Worm (Caenorhabditis elegans) whole organism, young adult: Measurements from ENCODE around the gene npr-28.
"Not testable (repeated sequence)": the region's sequence is repeated elsewhere in the genome, so short reads cannot be mapped to it uniquely, and the experiment has no call there.

Experiments
- B0019.2 ChIP-seq: fragments of 200-800 bp; sonication (Bioruptor generic); conservative IDR thresholded peaks from 2 replicates; pipeline ENCODE4 v1.3.6; 2022; ENCODE audit warnings: missing genetic modification reagents, missing genetic modification characterization, missing compliant biosample characterization
- B0035.1 ChIP-seq: sonication (generic microtip); optimal IDR thresholded peaks from 2 replicates; lab custom pipeline; 2016; ENCODE audit warnings: missing genetic modification characterization, mild to moderate bottlenecking, missing compliant biosample characterization, missing genotype, missing genetic modification reagents
- C17E4.6 ChIP-seq: fragments of 200-800 bp; sonication (Bioruptor generic); IDR thresholded peaks from 2 replicates; pipeline ENCODE4 v1.3.6; 2022; ENCODE audit warnings: missing genetic modification reagents, missing genetic modification characterization, missing compliant biosample characterization
- F23B12.7 ChIP-seq: sonication (generic microtip); optimal IDR thresholded peaks from 2 replicates; lab custom pipeline; 2017; ENCODE audit warnings: missing genetic modification characterization, mild to moderate bottlenecking, missing compliant biosample characterization, antibody characterized with exemption, moderate library complexity; ENCODE audit not compliant: insufficient read depth
- K12H6.12 ChIP-seq: fragments of 200-800 bp; sonication (Bioruptor generic); optimal IDR thresholded peaks from 2 replicates; lab custom pipeline; 2018; ENCODE audit warnings: mild to moderate bottlenecking, missing genetic modification characterization, missing compliant biosample characterization
- Y53F4B.3 ChIP-seq: fragments of 200-800 bp; sonication (Bioruptor generic); IDR thresholded peaks from 2 replicates; pipeline ENCODE4 v1.3.6; 2022; ENCODE audit warnings: missing genetic modification reagents, missing genetic modification characterization, missing compliant biosample characterization
- Y56A3A.18 ChIP-seq: fragments of 200-800 bp; sonication (Bioruptor generic); IDR thresholded peaks from 2 replicates; pipeline ENCODE4 v1.3.6; 2022; ENCODE audit warnings: missing genetic modification reagents, missing genetic modification characterization, missing compliant biosample characterization
- attf-5 ChIP-seq: fragments of 200-800 bp; sonication (Bioruptor generic); optimal IDR thresholded peaks from 2 replicates; lab custom pipeline; 2018; ENCODE audit warnings: mild to moderate bottlenecking, missing genetic modification characterization, missing compliant biosample characterization
- bed-1 ChIP-seq: fragments of 200-800 bp; sonication (Bioruptor generic); IDR thresholded peaks from 2 replicates; pipeline ENCODE4 v1.3.6; 2022; ENCODE audit warnings: missing genetic modification reagents, missing genetic modification characterization, missing compliant biosample characterization
- bed-2 ChIP-seq: fragments of 200-800 bp; sonication (Bioruptor generic); IDR thresholded peaks from 2 replicates; pipeline ENCODE4 v1.3.6; 2022; ENCODE audit warnings: missing genetic modification reagents, missing genetic modification characterization, missing compliant biosample characterization
- cebp-1 ChIP-seq, 2 experiments: fragments of 200-800 bp in 1 of 2; sonication (Bioruptor generic) in 1 of 2; sonication (generic microtip) in 1 of 2; IDR thresholded peaks in 1 of 2; optimal IDR thresholded peaks in 1 of 2; 2 replicates each; pipeline versions ENCODE4 v1.3.6 to Lab custom; 2017 to 2022; ENCODE audit warnings: missing compliant biosample characterization in 2 of 2, missing genetic modification characterization in 2 of 2, mild to moderate bottlenecking in 1 of 2, missing genetic modification reagents in 1 of 2, moderate library complexity in 1 of 2
- ceh-40 ChIP-seq: fragments of 200-800 bp; sonication (Bioruptor generic); IDR thresholded peaks from 2 replicates; pipeline ENCODE4 v1.3.6; 2022; ENCODE audit warnings: missing genetic modification characterization, missing compliant biosample characterization
- ceh-58 ChIP-seq: fragments of 200-800 bp; sonication (Bioruptor generic); IDR thresholded peaks from 2 replicates; pipeline ENCODE4 v1.3.6; 2022; ENCODE audit warnings: missing genetic modification characterization, missing compliant biosample characterization
- ceh-79 ChIP-seq: sonication (generic microtip); optimal IDR thresholded peaks from 2 replicates; lab custom pipeline; 2017; ENCODE audit warnings: mild to moderate bottlenecking, missing genetic modification characterization, missing compliant biosample characterization
- ceh-91 ChIP-seq: fragments of 200-800 bp; sonication (Bioruptor generic); IDR thresholded peaks from 2 replicates; pipeline ENCODE4 v1.3.6; 2022; ENCODE audit warnings: missing genetic modification reagents, missing genetic modification characterization, missing compliant biosample characterization
- chd-7 ChIP-seq: sonication (generic microtip); optimal IDR thresholded peaks from 2 replicates; lab custom pipeline; 2016; ENCODE audit warnings: mild to moderate bottlenecking, missing genetic modification characterization, moderate library complexity, missing compliant biosample characterization
- gei-17 ChIP-seq: fragments of 200-800 bp; sonication (Bioruptor generic); optimal IDR thresholded peaks from 2 replicates; lab custom pipeline; 2018; ENCODE audit warnings: mild to moderate bottlenecking, missing genetic modification characterization, missing compliant biosample characterization
- him-1 ChIP-seq: sonication (generic microtip); optimal IDR thresholded peaks from 2 replicates; lab custom pipeline; 2016; ENCODE audit warnings: missing genotype, missing genetic modification reagents, missing genetic modification characterization, missing compliant biosample characterization
- lin-35 ChIP-seq, 3 experiments: fragments of 150-350 bp in 2 of 3; sonication (generic microtip) in 1 of 3; optimal IDR thresholded peaks; 2 replicates each; lab custom pipeline; 2014 to 2018; ENCODE audit warnings: missing biosample characterization in 3 of 3, missing genetic modification characterization in 3 of 3, missing genetic modification reagents in 3 of 3
- lin-40 ChIP-seq: sonication (generic microtip); optimal IDR thresholded peaks from 2 replicates; lab custom pipeline; 2016; ENCODE audit warnings: missing genetic modification characterization, mild to moderate bottlenecking, missing compliant biosample characterization, missing genotype, missing genetic modification reagents
- lin-54 ChIP-seq: fragments of 200-800 bp; sonication (Bioruptor generic); optimal IDR thresholded peaks from 2 replicates; lab custom pipeline; 2018; ENCODE audit warnings: mild to moderate bottlenecking, missing genetic modification characterization, missing compliant biosample characterization
- lsy-27 ChIP-seq: sonication (generic microtip); optimal IDR thresholded peaks from 2 replicates; lab custom pipeline; 2017; ENCODE audit warnings: missing genetic modification characterization, mild to moderate bottlenecking, missing compliant biosample characterization, antibody characterized with exemption, missing genotype, borderline replicate concordance; ENCODE audit not compliant: insufficient read depth
- madf-10 ChIP-seq: sonication (generic microtip); optimal IDR thresholded peaks from 2 replicates; lab custom pipeline; 2016; ENCODE audit warnings: mild to moderate bottlenecking, missing genetic modification characterization, missing compliant biosample characterization
- mel-28 ChIP-seq: sonication (generic microtip); optimal IDR thresholded peaks from 2 replicates; lab custom pipeline; 2016; ENCODE audit warnings: borderline replicate concordance, mild to moderate bottlenecking, missing genetic modification characterization, missing compliant biosample characterization
- mxl-1 ChIP-seq: sonication (generic microtip); optimal IDR thresholded peaks from 2 replicates; lab custom pipeline; 2016; ENCODE audit warnings: missing genetic modification characterization, missing compliant biosample characterization
- nhr-120 ChIP-seq: fragments of 200-800 bp; sonication (Bioruptor generic); IDR thresholded peaks from 2 replicates; pipeline ENCODE4 v1.3.6; 2022; ENCODE audit warnings: missing genetic modification characterization, missing compliant biosample characterization
- nhr-179 ChIP-seq: sonication (generic microtip); optimal IDR thresholded peaks from 2 replicates; lab custom pipeline; 2016; ENCODE audit warnings: mild to moderate bottlenecking, missing genetic modification characterization, missing compliant biosample characterization
- nhr-80 ChIP-seq: sonication (generic microtip); optimal IDR thresholded peaks from 2 replicates; lab custom pipeline; 2016; ENCODE audit warnings: missing genetic modification characterization, missing compliant biosample characterization
- nhr-90 ChIP-seq: sonication (generic microtip); optimal IDR thresholded peaks from 2 replicates; lab custom pipeline; 2016; ENCODE audit warnings: missing genotype, mild to moderate bottlenecking, missing genetic modification characterization, missing compliant biosample characterization
- rec-8 ChIP-seq, 2 experiments: sonication (generic microtip); optimal IDR thresholded peaks; 2 replicates each; lab custom pipeline; 2016; ENCODE audit warnings: mild to moderate bottlenecking in 2 of 2, missing genetic modification characterization in 2 of 2, missing genetic modification reagents in 2 of 2, missing genotype in 2 of 2, missing biosample characterization in 1 of 2, missing compliant biosample characterization in 1 of 2, moderate library complexity in 1 of 2
- rpc-1 ChIP-seq, 2 experiments: fragments of 150-350 bp in 1 of 2; sonication (generic microtip) in 1 of 2; optimal IDR thresholded peaks; 2 replicates each; lab custom pipeline; 2014 to 2018; ENCODE audit warnings: missing biosample characterization in 1 of 2, missing genetic modification characterization in 1 of 2, missing genetic modification reagents in 1 of 2, missing genotype in 1 of 2
- sea-2 ChIP-seq: fragments of 200-800 bp; sonication (Bioruptor generic); IDR thresholded peaks from 2 replicates; pipeline ENCODE4 v1.3.6; 2022; ENCODE audit warnings: missing genetic modification characterization, missing compliant biosample characterization
- somi-1 ChIP-seq: fragments of 200-800 bp; sonication (Bioruptor generic); optimal IDR thresholded peaks from 2 replicates; lab custom pipeline; 2018; ENCODE audit warnings: mild to moderate bottlenecking, missing genetic modification characterization, missing compliant biosample characterization
- tbp1 ChIP-seq: fragments of 200-800 bp; sonication (Bioruptor generic); optimal IDR thresholded peaks from 2 replicates; lab custom pipeline; 2018; ENCODE audit warnings: mild to moderate bottlenecking, missing genetic modification characterization, missing compliant biosample characterization
- xnd-1 ChIP-seq: sonication (generic microtip); optimal IDR thresholded peaks from 2 replicates; lab custom pipeline; 2016; ENCODE audit warnings: missing genotype, missing genetic modification reagents, missing genetic modification characterization, missing compliant biosample characterization
- zim-3 ChIP-seq: sonication (generic microtip); optimal IDR thresholded peaks from 2 replicates; lab custom pipeline; 2017; ENCODE audit warnings: mild to moderate bottlenecking, missing genetic modification characterization, moderate library complexity, missing compliant biosample characterization
- ztf-22 ChIP-seq: fragments of 200-800 bp; sonication (Bioruptor generic); optimal IDR thresholded peaks from 2 replicates; lab custom pipeline; 2018; ENCODE audit warnings: mild to moderate bottlenecking, missing genetic modification characterization, moderate library complexity, missing compliant biosample characterization
- ztf-25 ChIP-seq: fragments of 200-800 bp; sonication (Bioruptor generic); IDR thresholded peaks from 2 replicates; pipeline ENCODE4 v1.3.6; 2022; ENCODE audit warnings: missing genetic modification reagents, missing genetic modification characterization, missing compliant biosample characterization

Gene npr-28

DNA sequence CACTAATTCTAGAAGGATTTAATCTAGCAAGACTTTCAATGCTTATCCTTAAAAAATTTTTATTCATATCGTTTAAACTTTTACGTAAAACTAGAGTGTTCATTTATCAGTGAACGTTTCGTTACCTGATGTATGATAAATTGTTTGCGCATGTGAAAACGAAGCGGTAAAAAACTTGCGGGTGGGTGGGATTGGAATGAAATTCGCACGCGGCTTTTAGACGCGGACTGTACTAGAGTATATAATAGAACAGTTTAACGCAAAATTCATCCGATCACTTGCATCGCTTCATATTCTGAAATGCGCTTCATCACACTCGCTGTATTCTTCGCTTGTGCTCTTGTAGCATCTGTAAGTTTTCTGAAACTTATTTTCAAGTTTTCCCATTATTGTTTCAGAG lies 29.1 kb downstream of the npr-28 start, which contains the start of gene abu-9:
Gene abu-9, plus strand, starts transcription at position 301 of the 400 bp plus-strand sequence.
- TF ChIP-seq bed-2 (GFP tag; lab: Robert Waterston, UW); Y56A3A.18; madf-10: not testable (repeated sequence)

DNA sequence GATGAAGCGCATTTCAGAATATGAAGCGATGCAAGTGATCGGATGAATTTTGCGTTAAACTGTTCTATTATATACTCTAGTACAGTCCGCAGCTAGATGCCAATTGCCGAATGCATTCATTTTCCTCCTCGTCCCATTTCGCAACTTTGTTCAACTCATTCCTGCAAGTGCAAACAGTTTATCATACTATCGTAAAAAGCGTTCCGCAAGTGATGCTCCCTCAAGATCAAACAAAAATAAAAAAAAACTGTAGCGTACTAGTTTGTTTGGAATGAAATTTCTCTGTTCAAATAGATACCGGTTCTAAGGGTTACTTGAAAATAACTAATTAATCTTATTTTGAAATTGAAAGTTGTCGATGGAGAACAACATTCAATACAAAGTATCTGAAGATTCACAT lies 30.0 kb downstream of the npr-28 start, which contains the start of gene pqn-57:
Gene pqn-57, minus strand, starts transcription at position 101 of the 400 bp plus-strand sequence.
- no peak for TF ChIP-seq bed-1
- no peak for TF ChIP-seq ztf-22 (GFP tag; lab: Kevin White, UChicago)
- no peak for TF ChIP-seq chd-7 (tag; lab: Kevin White, UChicago)
- TF ChIP-seq lin-54, result no peak
- TF ChIP-seq ceh-91 (GFP tag; lab: Robert Waterston, UW), result no peak
- TF ChIP-seq ceh-58 (GFP tag; lab: Robert Waterston, UW), result no peak
- no peak for TF ChIP-seq nhr-120 (GFP tag; lab: Robert Waterston, UW)
- TF ChIP-seq C17E4.6 (GFP tag; lab: Robert Waterston, UW), result no peak
- no peak for TF ChIP-seq zim-3 (tag; lab: Kevin White, UChicago)
- no peak for TF ChIP-seq mel-28 (tag; lab: Kevin White, UChicago)
- no peak for TF ChIP-seq lin-40 (tag; lab: Kevin White, UChicago)
- TF ChIP-seq nhr-90 (tag; lab: Kevin White, UChicago), result no peak
- TF ChIP-seq rpc-1 (optimal IDR thresholded peaks at IDR 0.05; lab: Kevin White, UChicago), result no peak
- no peak for TF ChIP-seq rpc-1 (tag; optimal IDR thresholded peaks at IDR 0.05; lab: Kevin White, UChicago)
- no peak for TF ChIP-seq B0019.2 (GFP tag; lab: Robert Waterston, UW)
- TF ChIP-seq B0035.1 (tag; lab: Kevin White, UChicago), result no peak
- no peak for TF ChIP-seq ceh-40

DNA sequence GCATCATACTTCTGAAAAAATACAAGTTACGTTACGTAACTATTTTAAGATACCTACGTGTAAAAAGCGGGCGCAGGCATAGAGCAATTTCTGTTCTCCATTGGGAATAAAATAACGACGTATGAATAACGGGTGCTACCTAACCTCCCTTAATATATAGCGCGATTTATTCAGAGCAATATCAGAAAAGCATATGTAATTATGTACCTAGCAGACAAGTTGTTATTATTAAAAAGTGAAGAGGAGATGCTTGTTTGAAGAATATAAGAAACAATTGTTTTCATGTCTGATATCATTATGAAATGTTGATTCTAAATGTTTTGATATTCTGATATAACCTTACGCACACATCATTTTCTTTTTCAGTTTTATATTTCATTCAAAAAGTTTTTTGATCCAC lies 31.9 kb downstream of the npr-28 start, which contains the start of gene srh-11:
Gene srh-11, minus strand, starts transcription at position 101 of the 400 bp plus-strand sequence.
- no peak for TF ChIP-seq ceh-40
- TF ChIP-seq lsy-27 (tag; lab: Kevin White, UChicago), result no peak
- TF ChIP-seq ceh-79 (tag; lab: Kevin White, UChicago), result no peak
- TF ChIP-seq lin-35 (GFP tag; optimal IDR thresholded peaks at IDR 0.05; lab: Kevin White, UChicago), result no peak
- TF ChIP-seq tbp1 (GFP tag; lab: Kevin White, UChicago), result no peak
- no peak for TF ChIP-seq him-1 (tag; lab: Kevin White, UChicago)
- no peak for TF ChIP-seq Y53F4B.3
- TF ChIP-seq F23B12.7 (tag; lab: Kevin White, UChicago), result no peak
- no peak for TF ChIP-seq nhr-179 (tag; lab: Kevin White, UChicago)
- no peak for TF ChIP-seq K12H6.12
- no peak for TF ChIP-seq nhr-80 (tag; lab: Kevin White, UChicago)
- no peak for TF ChIP-seq sea-2
- TF ChIP-seq mxl-1 (tag; lab: Kevin White, UChicago), result no peak
- TF ChIP-seq ceh-58 (GFP tag; lab: Robert Waterston, UW), result no peak
- TF ChIP-seq gei-17, result no peak
- TF ChIP-seq B0035.1 (tag; lab: Kevin White, UChicago), result no peak

DNA sequence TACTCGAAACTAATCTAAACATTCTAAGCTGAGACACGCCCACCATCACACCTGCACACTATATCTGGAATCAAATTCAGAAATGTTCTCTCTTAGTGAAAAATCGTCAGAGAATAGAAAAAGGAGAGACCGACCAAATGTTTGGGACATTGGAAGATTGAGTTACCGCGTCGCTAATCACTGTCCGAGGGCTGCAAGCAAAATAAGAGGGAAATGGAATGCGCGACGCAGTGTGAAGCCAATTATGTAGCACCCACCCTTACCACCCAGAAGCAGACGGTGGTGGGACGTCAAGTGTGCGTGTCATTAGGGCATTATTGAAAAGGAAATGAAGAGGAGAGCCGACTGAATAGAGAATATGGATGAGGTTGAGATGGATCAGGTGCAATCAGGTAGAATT lies 39.3 kb downstream of the npr-28 start:
- TF ChIP-seq cebp-1 (GFP tag; IDR thresholded peaks at IDR 0.05; lab: Robert Waterston, UW), result no peak
- no peak for TF ChIP-seq cebp-1 (tag; optimal IDR thresholded peaks at IDR 0.05; lab: Kevin White, UChicago)
- TF ChIP-seq bed-1, result no peak
- no peak for TF ChIP-seq xnd-1
- TF ChIP-seq F23B12.7 (tag; lab: Kevin White, UChicago), result no peak
- no peak for TF ChIP-seq rec-8 (tag; optimal IDR thresholded peaks at IDR 0.05; lab: Kevin White, UChicago)
- no peak for TF ChIP-seq attf-5 (GFP tag; lab: Kevin White, UChicago)
- no peak for TF ChIP-seq ztf-25
- TF ChIP-seq him-1 (tag; lab: Kevin White, UChicago), result no peak
- no peak for TF ChIP-seq bed-2 (GFP tag; lab: Robert Waterston, UW)
- no peak for TF ChIP-seq nhr-179 (tag; lab: Kevin White, UChicago)
- TF ChIP-seq ceh-40, result no peak
- no peak for TF ChIP-seq lin-54
- TF ChIP-seq somi-1 (GFP tag; lab: Kevin White, UChicago), result no peak
